Worm (Caenorhabditis elegans) whole organism, early embryonic: Measurements from ENCODE around the gene gdi-1.

ENCODE experiments used
- B0310.2 ChIP-seq: sonication (generic microtip); optimal IDR thresholded peaks from 2 replicates; lab custom pipeline; 2016; ENCODE audit warnings: mild to moderate bottlenecking, missing genetic modification characterization, missing compliant biosample characterization
- ama-1 ChIP-seq: fragments of 150-350 bp; optimal IDR thresholded peaks from 2 replicates; lab custom pipeline; 2014
- ceh-13 ChIP-seq: fragments of 200-800 bp; sonication (Bioruptor generic); optimal IDR thresholded peaks from 2 replicates; lab custom pipeline; 2018; ENCODE audit warnings: mild to moderate bottlenecking, missing genetic modification characterization, missing compliant biosample characterization
- ceh-36 ChIP-seq: sonication (generic microtip); optimal IDR thresholded peaks from 2 replicates; lab custom pipeline; 2016; ENCODE audit warnings: missing genetic modification characterization, inconsistent platforms, missing compliant biosample characterization
- ets-7 ChIP-seq: sonication (generic microtip); optimal IDR thresholded peaks from 2 replicates; lab custom pipeline; 2016; ENCODE audit warnings: missing genotype, missing genetic modification characterization, missing compliant biosample characterization
- flt-1 ChIP-seq: fragments of 200-800 bp; sonication (Bioruptor generic); IDR thresholded peaks from 2 replicates; pipeline ENCODE4 v1.3.6; 2022; ENCODE audit warnings: missing genetic modification characterization, missing compliant biosample characterization
- hmbx-1 ChIP-seq: sonication (generic microtip); optimal IDR thresholded peaks from 2 replicates; lab custom pipeline; 2016; ENCODE audit warnings: mild to moderate bottlenecking, missing genetic modification characterization, missing compliant biosample characterization
- tbx-11 ChIP-seq: fragments of 200-800 bp; sonication (Bioruptor generic); IDR thresholded peaks from 2 replicates; pipeline ENCODE4 v1.3.6; 2022; ENCODE audit warnings: missing genetic modification characterization, missing compliant biosample characterization
- tbx-37 ChIP-seq: fragments of 200-800 bp; sonication (Bioruptor generic); conservative IDR thresholded peaks from 2 replicates; pipeline ENCODE4 v1.3.6; 2022; ENCODE audit warnings: missing genetic modification reagents, missing genetic modification characterization, missing compliant biosample characterization
- tra-4 ChIP-seq: sonication (generic microtip); optimal IDR thresholded peaks from 2 replicates; lab custom pipeline; 2017; ENCODE audit warnings: missing genetic modification characterization, missing compliant biosample characterization

- TF ChIP-seq ceh-13 (GFP tag; lab: Kevin White, UChicago) (no peak), flt-1 (GFP tag; lab: Robert Waterston, UW) (no peak), ama-1 (lab: Kevin White, UChicago) (no peak), tbx-37 (GFP tag; lab: Robert Waterston, UW) (no peak), B0310.2 (no peak), hmbx-1 (tag; lab: Kevin White, UChicago) (no peak), ets-7 (no peak), ceh-36 (tag; lab: Kevin White, UChicago) (no peak), tra-4 (tag; lab: Kevin White, UChicago) (no peak), tbx-11 (GFP tag; lab: Robert Waterston, UW) (no peak)
Observed at ce11 chrIV:14826151-14826757, 33.6 kb upstream of the gdi-1 start.
